Worm (Caenorhabditis elegans) whole organism, midembryonic: ENCODE results near the gene C40H1.9.

ENCODE experiments used
- cog-1 ChIP-seq: sonication (generic microtip); optimal IDR thresholded peaks from 2 replicates; lab custom pipeline; 2016; ENCODE audit warnings: missing genetic modification characterization, missing compliant biosample characterization
- med-1 ChIP-seq: sonication (generic microtip); optimal IDR thresholded peaks from 2 replicates; lab custom pipeline; 2017; ENCODE audit warnings: missing genetic modification characterization, mild to moderate bottlenecking, missing compliant biosample characterization, antibody characterized with exemption, missing genetic modification reagents; ENCODE audit not compliant: insufficient read depth
- ztf-29 ChIP-seq: fragments of 200-800 bp; sonication (Bioruptor generic); IDR thresholded peaks from 2 replicates; pipeline ENCODE4 v1.3.6; 2022; ENCODE audit warnings: missing genetic modification reagents, missing genetic modification characterization, missing compliant biosample characterization

DNA sequence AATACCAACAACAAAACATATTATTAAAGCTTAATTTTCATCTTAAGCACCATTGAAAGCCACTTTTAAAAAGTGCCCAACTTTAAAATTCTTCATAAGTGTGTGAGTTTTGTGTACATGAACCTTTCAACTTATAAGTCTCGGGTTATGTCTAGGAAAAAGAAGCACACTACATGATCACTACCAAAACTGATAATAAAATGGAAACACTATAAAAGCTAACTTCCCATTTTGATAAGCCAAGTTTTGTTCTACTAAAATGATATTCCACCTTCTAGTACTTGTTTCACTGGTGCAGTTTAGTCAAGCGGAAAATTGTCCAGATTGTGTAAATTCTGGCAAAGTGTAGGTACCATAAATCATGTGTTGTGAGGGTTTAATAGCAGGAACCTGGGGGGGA lies 5.3 kb upstream of the C40H1.9 start, which contains the start of gene C40H1.8:
- no peak for TF ChIP-seq cog-1 (tag; lab: Kevin White, UChicago)
- no peak for TF ChIP-seq ztf-29 (GFP tag; lab: Robert Waterston, UW)
- TF ChIP-seq med-1 (GFP tag; lab: Kevin White, UChicago) = no peak
